Fruit fly (Drosophila melanogaster) S2 (cell line): ENCODE results near the gene Sf3a2.

Experiments used
- CG8478 ChIP-seq: fragments of >200 bp; optimal IDR thresholded peaks from 2 replicates; lab custom pipeline; 2018
- CTCF ChIP-seq, 2 experiments: fragments of >200 bp; optimal IDR thresholded peaks; 2 replicates each; lab custom pipeline; 2018

dm6 chr3L:12778616-12779015, 35.2 kb downstream of the Sf3a2 start, which contains the start of gene CG32106:
- TF ChIP-seq CTCF (optimal IDR thresholded peaks at IDR 0.05; lab: Kevin White, UChicago) (no peak), CG8478 (lab: Kevin White, UChicago) (no peak)
